Worm (Caenorhabditis elegans) whole organism, L1 larva: Measurements from ENCODE around the gene clec-62.

Experiments
- C16A3.4 ChIP-seq: fragments of 150-350 bp; optimal IDR thresholded peaks from 2 replicates; lab custom pipeline; 2014; ENCODE audit warnings: missing biosample characterization, missing genetic modification characterization
- Y116A8C.19 ChIP-seq: sonication (generic microtip); optimal IDR thresholded peaks from 2 replicates; lab custom pipeline; 2016; ENCODE audit warnings: missing compliant biosample characterization, missing genetic modification characterization, borderline replicate concordance
- alr-1 ChIP-seq: fragments of 200-800 bp; sonication (Bioruptor generic); optimal IDR thresholded peaks from 2 replicates; lab custom pipeline; 2018; ENCODE audit warnings: borderline replicate concordance, mild to moderate bottlenecking, missing genetic modification characterization, missing compliant biosample characterization
- aly-2 ChIP-seq: fragments of 150-350 bp; optimal IDR thresholded peaks from 2 replicates; lab custom pipeline; 2014; ENCODE audit warnings: missing biosample characterization, missing genetic modification characterization
- ama-1 ChIP-seq: fragments of 150-350 bp; optimal IDR thresholded peaks from 2 replicates; lab custom pipeline; 2014
- blmp-1 ChIP-seq: fragments of 150-350 bp; optimal IDR thresholded peaks from 2 replicates; lab custom pipeline; 2014; ENCODE audit warnings: missing biosample characterization, missing genetic modification characterization
- ces-1 ChIP-seq: fragments of 150-350 bp; optimal IDR thresholded peaks from 2 replicates; lab custom pipeline; 2014; ENCODE audit warnings: missing biosample characterization, missing genetic modification reagents, missing genetic modification characterization
- dpl-1 ChIP-seq, 3 experiments: fragments of 150-350 bp in 2 of 3; sonication (generic microtip) in 1 of 3; optimal IDR thresholded peaks; 2 replicates each; lab custom pipeline; 2014 to 2017; ENCODE audit warnings: missing biosample characterization in 3 of 3, missing genetic modification characterization in 3 of 3, missing genetic modification reagents in 3 of 3
- dsc-1 ChIP-seq: sonication (generic microtip); optimal IDR thresholded peaks from 2 replicates; lab custom pipeline; 2016; ENCODE audit warnings: mild to moderate bottlenecking, missing genetic modification characterization, missing compliant biosample characterization
- efl-1 ChIP-seq, 4 experiments: fragments of 150-350 bp; optimal IDR thresholded peaks in 3 of 4; peaks in 1 of 4; 1 replicate in 1 of 4; 2 replicates in 3 of 4; lab custom pipeline; 2014; ENCODE audit warnings: missing biosample characterization in 2 of 4, missing genetic modification characterization in 2 of 4, missing genetic modification reagents in 2 of 4
- egl-27 ChIP-seq, 2 experiments: fragments of 150-350 bp in 1 of 2; sonication (generic microtip); optimal IDR thresholded peaks; 3 replicates each; lab custom pipeline; 2017 to 2018; ENCODE audit warnings: missing biosample characterization in 2 of 2, missing genetic modification characterization in 2 of 2, missing genetic modification reagents in 2 of 2
- elt-3 ChIP-seq, 6 experiments: fragments of 150-350 bp in 1 of 6; sonication (generic microtip); optimal IDR thresholded peaks; 2 replicates each; lab custom pipeline; 2017 to 2018; ENCODE audit warnings: missing biosample characterization in 6 of 6, missing genetic modification characterization in 6 of 6, inconsistent platforms in 1 of 6
- ets-5 ChIP-seq: fragments of 200-800 bp; sonication (Bioruptor generic); IDR thresholded peaks from 2 replicates; pipeline ENCODE4 v1.3.6; 2022; ENCODE audit warnings: missing genetic modification characterization, missing compliant biosample characterization
- fkh-4 ChIP-seq: sonication (generic microtip); optimal IDR thresholded peaks from 2 replicates; lab custom pipeline; 2016; ENCODE audit warnings: missing compliant biosample characterization, missing genetic modification characterization, borderline replicate concordance
- fkh-8 ChIP-seq: sonication (generic microtip); optimal IDR thresholded peaks from 2 replicates; lab custom pipeline; 2016; ENCODE audit warnings: mild to moderate bottlenecking, missing genetic modification characterization, missing compliant biosample characterization
- fos-1 ChIP-seq: fragments of 150-350 bp; optimal IDR thresholded peaks from 2 replicates; lab custom pipeline; 2014; ENCODE audit warnings: missing biosample characterization, missing genetic modification characterization
- grh-1 ChIP-seq: fragments of 200-800 bp; sonication (Bioruptor generic); IDR thresholded peaks from 2 replicates; pipeline ENCODE4 v1.3.6; 2022; ENCODE audit warnings: missing genetic modification reagents, missing genetic modification characterization, missing compliant biosample characterization
- hlh-4 ChIP-seq: sonication (generic microtip); optimal IDR thresholded peaks from 2 replicates; lab custom pipeline; 2016; ENCODE audit warnings: mild to moderate bottlenecking, missing genetic modification characterization, missing compliant biosample characterization
- isw-1 ChIP-seq: fragments of 200-800 bp; sonication (Bioruptor generic); IDR thresholded peaks from 2 replicates; pipeline ENCODE4 v1.3.6; 2022; ENCODE audit warnings: missing genetic modification characterization, missing compliant biosample characterization
- jun-1 ChIP-seq: fragments of 150-350 bp; optimal IDR thresholded peaks from 2 replicates; lab custom pipeline; 2014; ENCODE audit warnings: missing biosample characterization, missing genetic modification reagents, missing genetic modification characterization
- lin-13 ChIP-seq: fragments of 150-350 bp; optimal IDR thresholded peaks from 2 replicates; lab custom pipeline; 2014; ENCODE audit warnings: missing biosample characterization, missing genetic modification reagents, missing genetic modification characterization
- lin-14 ChIP-seq: fragments of 200-800 bp; sonication (Bioruptor generic); optimal IDR thresholded peaks from 2 replicates; lab custom pipeline; 2018; ENCODE audit warnings: mild to moderate bottlenecking, missing genetic modification characterization, moderate library complexity, missing compliant biosample characterization
- lin-15B ChIP-seq: fragments of 150-350 bp; sonication (generic microtip); optimal IDR thresholded peaks from 3 replicates; lab custom pipeline; 2014; ENCODE audit warnings: missing biosample characterization, missing genetic modification characterization
- lin-35 ChIP-seq, 2 experiments: fragments of 150-350 bp; optimal IDR thresholded peaks; 2 replicates each; lab custom pipeline; 2014; ENCODE audit warnings: missing biosample characterization in 2 of 2, missing genetic modification characterization in 2 of 2, missing genetic modification reagents in 2 of 2
- lin-39 ChIP-seq: fragments of 150-350 bp; optimal IDR thresholded peaks from 2 replicates; lab custom pipeline; 2014; ENCODE audit warnings: missing biosample characterization, missing genetic modification reagents, missing genetic modification characterization
- lsy-2 ChIP-seq, 2 experiments: fragments of 150-350 bp; optimal IDR thresholded peaks; 2 replicates each; lab custom pipeline; 2014; ENCODE audit warnings: missing biosample characterization in 2 of 2, missing genetic modification characterization in 2 of 2
- mab-9 ChIP-seq: fragments of 200-800 bp; sonication (Bioruptor generic); IDR thresholded peaks from 2 replicates; pipeline ENCODE4 v1.3.6; 2022; ENCODE audit warnings: missing genetic modification reagents, missing genetic modification characterization, missing compliant biosample characterization
- mdl-1 ChIP-seq, 2 experiments: fragments of 150-350 bp; optimal IDR thresholded peaks; 2 replicates each; lab custom pipeline; 2014 to 2017; ENCODE audit warnings: missing biosample characterization in 2 of 2, missing genetic modification characterization in 2 of 2, inconsistent platforms in 1 of 2
- mep-1 ChIP-seq: fragments of 150-350 bp; optimal IDR thresholded peaks from 2 replicates; lab custom pipeline; 2014; ENCODE audit warnings: missing biosample characterization, missing genetic modification characterization
- nhr-11 ChIP-seq: fragments of 150-350 bp; optimal IDR thresholded peaks from 2 replicates; lab custom pipeline; 2014; ENCODE audit warnings: missing biosample characterization, missing genetic modification characterization
- nhr-20 ChIP-seq: sonication (generic microtip); optimal IDR thresholded peaks from 2 replicates; lab custom pipeline; 2016; ENCODE audit warnings: mild to moderate bottlenecking, missing genetic modification characterization, missing compliant biosample characterization
- nhr-28 ChIP-seq: fragments of 150-350 bp; optimal IDR thresholded peaks from 2 replicates; lab custom pipeline; 2014; ENCODE audit warnings: missing biosample characterization, missing genetic modification characterization
- nhr-47 ChIP-seq: sonication (generic microtip); optimal IDR thresholded peaks from 2 replicates; lab custom pipeline; 2016; ENCODE audit warnings: mild to moderate bottlenecking, missing genetic modification characterization, moderate library complexity, missing compliant biosample characterization
- nhr-71 ChIP-seq: sonication (generic microtip); optimal IDR thresholded peaks from 2 replicates; lab custom pipeline; 2016; ENCODE audit warnings: mild to moderate bottlenecking, missing genetic modification characterization, moderate library complexity, missing compliant biosample characterization
- nhr-77 ChIP-seq: fragments of 150-350 bp; optimal IDR thresholded peaks from 2 replicates; lab custom pipeline; 2014; ENCODE audit warnings: missing biosample characterization, missing genetic modification characterization
- nhr-85 ChIP-seq: sonication (generic microtip); peaks from one replicate; lab custom pipeline; 2016; ENCODE audit warnings: missing genetic modification characterization, inconsistent platforms, missing compliant biosample characterization
- pag-3 ChIP-seq: sonication (generic microtip); optimal IDR thresholded peaks from 2 replicates; lab custom pipeline; 2017; ENCODE audit warnings: missing genetic modification characterization, mild to moderate bottlenecking, missing compliant biosample characterization, antibody characterized with exemption, borderline replicate concordance; ENCODE audit not compliant: insufficient read depth
- rnt-1 ChIP-seq: sonication (generic microtip); optimal IDR thresholded peaks from 2 replicates; lab custom pipeline; 2016; ENCODE audit warnings: mild to moderate bottlenecking, missing genetic modification characterization, moderate library complexity, missing compliant biosample characterization
- skn-1 ChIP-seq: fragments of 150-350 bp; optimal IDR thresholded peaks from 2 replicates; lab custom pipeline; 2014; ENCODE audit warnings: missing biosample characterization, missing genetic modification characterization
- snpc-4 ChIP-seq: fragments of 150-350 bp; optimal IDR thresholded peaks from 2 replicates; lab custom pipeline; 2014; ENCODE audit warnings: missing biosample characterization, missing genetic modification characterization
- unc-30 ChIP-seq: sonication (generic microtip); optimal IDR thresholded peaks from 2 replicates; lab custom pipeline; 2017; ENCODE audit warnings: missing biosample characterization, missing genetic modification characterization
- unc-86 ChIP-seq: sonication (generic microtip); optimal IDR thresholded peaks from 2 replicates; lab custom pipeline; 2016; ENCODE audit warnings: missing genetic modification characterization, missing compliant biosample characterization
- xbp-1 ChIP-seq: sonication (generic microtip); optimal IDR thresholded peaks from 2 replicates; lab custom pipeline; 2016; ENCODE audit warnings: missing genetic modification characterization, missing compliant biosample characterization
- zag-1 ChIP-seq: fragments of 150-350 bp; optimal IDR thresholded peaks from 2 replicates; lab custom pipeline; 2014; ENCODE audit warnings: missing biosample characterization, missing genetic modification characterization
- zip-4 ChIP-seq: fragments of 200-800 bp; sonication (Bioruptor generic); optimal IDR thresholded peaks from 2 replicates; lab custom pipeline; 2018; ENCODE audit warnings: mild to moderate bottlenecking, missing genetic modification characterization, moderate library complexity, missing compliant biosample characterization
- ztf-4 ChIP-seq: fragments of 150-350 bp; optimal IDR thresholded peaks from 2 replicates; lab custom pipeline; 2014; ENCODE audit warnings: missing biosample characterization, missing genetic modification characterization

The clec-62 gene

DNA sequence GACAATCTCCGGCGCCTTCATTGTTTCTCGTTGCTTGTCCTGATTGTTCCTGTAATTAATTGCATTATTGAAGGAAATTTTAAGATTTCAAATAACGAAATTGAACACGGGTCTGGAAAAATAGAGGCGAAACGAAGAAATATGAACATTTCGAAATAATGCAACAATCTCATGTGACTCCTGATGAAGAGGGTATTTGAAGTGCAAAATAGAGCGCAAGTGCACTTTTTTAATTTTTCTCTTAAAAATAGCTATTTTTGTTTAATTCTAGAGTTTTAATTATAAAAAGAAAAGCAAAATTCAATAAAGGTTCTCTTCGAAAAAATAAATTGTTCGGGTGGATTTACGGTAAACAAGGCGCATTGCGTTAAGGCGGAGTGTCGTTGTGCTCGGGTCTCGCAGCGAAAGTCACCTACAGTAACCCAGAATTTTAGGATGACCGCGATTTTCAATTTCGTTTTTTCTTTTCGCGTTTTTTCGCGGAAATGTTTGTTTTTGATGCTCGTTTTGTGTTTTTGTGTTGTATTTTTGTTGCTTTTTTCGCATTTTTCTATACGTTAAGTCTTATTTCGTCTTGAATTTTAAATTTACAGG lies 24.1 kb upstream of the clec-62 start, which contains the start of the genes F58G1.2 and wago-4:
Gene F58G1.2 (minus strand): TSS at position 51 of the 594 bp plus-strand sequence.
Gene wago-4 (plus strand): TSS at position 592 of the 594 bp plus-strand sequence.
- TF ChIP-seq nhr-85 (tag; lab: Kevin White, UChicago) (peak; percentile 68), nhr-20 (no peak), mep-1 (peak; percentile 8), nhr-77 (tag; lab: Kevin White, UChicago) (no peak), efl-1 (optimal IDR thresholded peaks at IDR 0.05; lab: Kevin White, UChicago) (peak; percentile 56 to 58), efl-1 (GFP tag; optimal IDR thresholded peaks at IDR 0.05 in 1 of 2; lab: Kevin White, UChicago) (peak; percentile 71 to 91), lin-35 (GFP tag; optimal IDR thresholded peaks at IDR 0.05; lab: Kevin White, UChicago) (peak; percentile 26 to 54), rnt-1 (tag; lab: Kevin White, UChicago) (peak; percentile 10), isw-1 (GFP tag; lab: Robert Waterston, UW) (0 out of 2 replicates have a peak, but pooled peaks have one; percentile 3), aly-2 (tag; lab: Kevin White, UChicago) (no peak), lsy-2 (tag; optimal IDR thresholded peaks at IDR 0.05; lab: Kevin White, UChicago) (peak in 1 of 2 experiments; percentile 94), xbp-1 (tag; lab: Kevin White, UChicago) (no peak), dpl-1 (GFP tag; optimal IDR thresholded peaks at IDR 0.05; lab: Kevin White, UChicago) (peak; percentile 23 to 70 (median 41)), lin-13 (GFP tag; lab: Kevin White, UChicago) (peak; percentile 14), skn-1 (tag; lab: Kevin White, UChicago) (peak; percentile 35)

DNA sequence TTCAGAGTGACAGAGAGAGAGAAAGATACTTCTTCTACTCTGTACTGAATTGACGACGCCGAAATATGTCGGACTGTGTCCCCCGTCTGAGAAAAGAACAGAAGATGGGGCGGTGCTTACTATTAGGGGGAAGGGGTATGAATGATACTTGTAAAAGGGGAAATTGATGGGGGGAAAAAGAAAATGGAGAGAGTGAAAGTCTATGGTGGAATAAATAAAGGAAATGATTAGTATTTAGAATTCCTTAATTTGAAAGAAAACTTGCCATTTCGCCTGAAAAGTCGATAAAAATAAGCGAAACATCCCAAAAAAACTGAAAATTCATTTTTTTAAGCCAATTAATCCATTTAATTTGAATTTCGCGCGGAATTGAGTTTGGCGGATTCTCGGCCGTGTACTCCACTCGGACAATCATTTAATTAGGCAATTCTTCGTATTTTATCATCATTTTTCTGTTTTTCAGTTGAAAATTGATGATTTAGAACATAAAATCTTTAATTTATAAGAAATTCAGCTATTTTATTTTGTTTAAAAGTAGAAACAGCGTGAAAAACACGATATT lies 19.7 kb upstream of the clec-62 start, which contains the start of gene F35C5.12:
Gene F35C5.12 (minus strand): TSS at position 51 of the 562 bp plus-strand sequence.
- no peak for TF ChIP-seq nhr-11 (tag; lab: Kevin White, UChicago)
- TF ChIP-seq hlh-4, result no peak
- TF ChIP-seq lin-39, result no peak
- peak; percentile 92 for TF ChIP-seq rnt-1 (tag; lab: Kevin White, UChicago)
- TF ChIP-seq aly-2 (tag; lab: Kevin White, UChicago), result no peak
- no peak for TF ChIP-seq mdl-1 (tag; optimal IDR thresholded peaks at IDR 0.05; lab: Kevin White, UChicago)
- peak in 1 of 6 experiments; percentile 14 for TF ChIP-seq elt-3 (tag; optimal IDR thresholded peaks at IDR 0.05; lab: Kevin White, UChicago)
- TF ChIP-seq jun-1 (tag; lab: Kevin White, UChicago), result no peak
- TF ChIP-seq nhr-71 (tag; lab: Kevin White, UChicago), result peak; percentile 75
- TF ChIP-seq ces-1 (GFP tag; lab: Kevin White, UChicago), result no peak
- TF ChIP-seq lin-14 (GFP tag; lab: Kevin White, UChicago), result no peak
- TF ChIP-seq alr-1 (tag; lab: Kevin White, UChicago), result no peak
- peak; percentile 59 for TF ChIP-seq xbp-1 (tag; lab: Kevin White, UChicago)
- no peak for TF ChIP-seq isw-1 (GFP tag; lab: Robert Waterston, UW)
- no peak for TF ChIP-seq ama-1 (lab: Kevin White, UChicago)
- TF ChIP-seq lin-35 (GFP tag; optimal IDR thresholded peaks at IDR 0.05; lab: Kevin White, UChicago), result peak; percentile 88 to 94
- TF ChIP-seq C16A3.4 (tag; lab: Kevin White, UChicago), result peak; percentile 18
- 0 out of 2 replicates have a peak, but pooled peaks have one; percentile 18 for TF ChIP-seq mab-9 (GFP tag; lab: Robert Waterston, UW)
- no peak for TF ChIP-seq unc-86 (tag; lab: Kevin White, UChicago)
- no peak for TF ChIP-seq fos-1 (tag; lab: Kevin White, UChicago)
- peak; percentile 8 for TF ChIP-seq lin-13 (GFP tag; lab: Kevin White, UChicago)
- peak; percentile 34; the same call in 1 of the 2 replicates for TF ChIP-seq grh-1 (GFP tag; lab: Robert Waterston, UW)
- TF ChIP-seq dpl-1 (GFP tag; optimal IDR thresholded peaks at IDR 0.05; lab: Kevin White, UChicago), result peak; percentile 87 to 92 (median 90)
- TF ChIP-seq unc-30 (tag; lab: Kevin White, UChicago), result no peak
- TF ChIP-seq blmp-1 (tag; lab: Kevin White, UChicago), result peak; percentile 22
- no peak for TF ChIP-seq lin-15B
- no peak for TF ChIP-seq pag-3 (tag; lab: Kevin White, UChicago)
- no peak for TF ChIP-seq egl-27 (tag; optimal IDR thresholded peaks at IDR 0.05; lab: Kevin White, UChicago)
- peak; percentile 65 for TF ChIP-seq nhr-47 (tag; lab: Kevin White, UChicago)
- peak; percentile 17 for TF ChIP-seq snpc-4 (tag; lab: Kevin White, UChicago)
- no peak for TF ChIP-seq fkh-8 (tag; lab: Kevin White, UChicago)
- TF ChIP-seq skn-1 (tag; lab: Kevin White, UChicago), result peak; percentile 22
- no peak for TF ChIP-seq ets-5
- peak; percentile 74 for TF ChIP-seq fkh-4 (tag; lab: Kevin White, UChicago)
- no peak for TF ChIP-seq Y116A8C.19
- no peak for TF ChIP-seq zip-4 (GFP tag; lab: Kevin White, UChicago)
- no peak for TF ChIP-seq ztf-4
- TF ChIP-seq efl-1 (optimal IDR thresholded peaks at IDR 0.05; lab: Kevin White, UChicago), result peak; percentile 94 to 95
- peak; percentile 89 to 99 for TF ChIP-seq efl-1 (GFP tag; optimal IDR thresholded peaks at IDR 0.05 in 1 of 2; lab: Kevin White, UChicago)
- TF ChIP-seq zag-1 (tag; lab: Kevin White, UChicago), result no peak
- TF ChIP-seq nhr-85 (tag; lab: Kevin White, UChicago), result peak; percentile 85
- TF ChIP-seq dsc-1 (tag; lab: Kevin White, UChicago), result peak; percentile 82
- TF ChIP-seq nhr-28 (tag; lab: Kevin White, UChicago), result no peak
- no peak for TF ChIP-seq nhr-77 (tag; lab: Kevin White, UChicago)
